Fruit fly (Drosophila melanogaster): Measurements from ENCODE around the gene Taf2.

dm6 chr3L:9904988-9905387, 16.5 kb upstream of the Taf2 start:
- TF ChIP-seq CG32006 (GFP tag; optimal IDR thresholded peaks at IDR 0.05) = no peak
- no peak for TF ChIP-seq CG1621 (tag; optimal IDR thresholded peaks at IDR 0.05)
- TF ChIP-seq CG16779 (tag; optimal IDR thresholded peaks at IDR 0.05) = no peak
- TF ChIP-seq CG6276 (GFP tag; optimal IDR thresholded peaks at IDR 0.05) = no peak
- no peak for TF ChIP-seq Met (GFP tag; optimal IDR thresholded peaks at IDR 0.05)
- TF ChIP-seq dsx (GFP tag; optimal IDR thresholded peaks at IDR 0.05; ENCODE audit: poor library complexity, severe bottlenecking) = no peak
- TF ChIP-seq Eip75B (GFP tag; optimal IDR thresholded peaks at IDR 0.05) = no peak
- TF ChIP-seq vri (GFP tag; optimal IDR thresholded peaks at IDR 0.05) = no peak
- TF ChIP-seq Lpt (GFP tag; optimal IDR thresholded peaks at IDR 0.05) = no peak
- no peak for TF ChIP-seq CG8319 (GFP tag; optimal IDR thresholded peaks at IDR 0.05)
- TF ChIP-seq Gug (GFP tag; IDR thresholded peaks at IDR 0.05) = no peak
- no peak for TF ChIP-seq CG6163 (GFP tag; IDR thresholded peaks at IDR 0.05)
- TF ChIP-seq CG7368 (GFP tag; optimal IDR thresholded peaks at IDR 0.05) = no peak
- TF ChIP-seq Hr39 (GFP tag; optimal IDR thresholded peaks at IDR 0.05) = no peak
